Fruit fly (Drosophila melanogaster) whole organism, pupa: Measurements from ENCODE around the gene mGluR.
A peak's percentile ranks its signal among the peaks of the same experiment; 100 is the strongest.

Source experiments
- CG10348 ChIP-seq: fragments of 200-800 bp; sonication (Bioruptor generic); IDR thresholded peaks from 2 replicates; pipeline ENCODE4 v1.3.6; 2022; ENCODE audit warnings: missing biosample characterization, missing genetic modification characterization
- CG12605 ChIP-seq: fragments of 200-800 bp; sonication (Bioruptor generic); IDR thresholded peaks from 2 replicates; pipeline ENCODE4 v1.3.6; 2022; ENCODE audit warnings: missing biosample characterization, missing genetic modification characterization
- CG13204 ChIP-seq: fragments of 200-800 bp; sonication (Bioruptor generic); optimal IDR thresholded peaks from 2 replicates; lab custom pipeline; 2018; ENCODE audit warnings: missing biosample characterization, mild to moderate bottlenecking, missing genetic modification characterization, moderate library complexity
- CG14655 ChIP-seq: fragments of 200-800 bp; sonication (Bioruptor generic); optimal IDR thresholded peaks from 3 replicates; lab custom pipeline; 2017; ENCODE audit warnings: mild to moderate bottlenecking, missing biosample characterization, missing genetic modification reagents, missing genetic modification characterization
- CG15710 ChIP-seq: fragments of 200-800 bp; sonication (Bioruptor generic); optimal IDR thresholded peaks from 2 replicates; lab custom pipeline; 2018; ENCODE audit warnings: missing biosample characterization, mild to moderate bottlenecking, missing genetic modification characterization, moderate library complexity
- CG17806 ChIP-seq: fragments of 200-800 bp; sonication (Bioruptor generic); optimal IDR thresholded peaks from 2 replicates; lab custom pipeline; 2018; ENCODE audit warnings: missing biosample characterization, mild to moderate bottlenecking, missing genetic modification characterization, moderate library complexity
- CG32121 ChIP-seq: fragments of 200-800 bp; sonication (Bioruptor generic); IDR thresholded peaks from 2 replicates; pipeline ENCODE4 v1.3.6; 2022; ENCODE audit warnings: missing biosample characterization, missing genetic modification characterization
- CG34367 ChIP-seq: fragments of 200-800 bp; sonication (Bioruptor generic); optimal IDR thresholded peaks from 2 replicates; lab custom pipeline; 2018; ENCODE audit warnings: missing biosample characterization, mild to moderate bottlenecking, missing genetic modification characterization
- CG4496 ChIP-seq: fragments of 200-800 bp; sonication (Bioruptor generic); IDR thresholded peaks from 3 replicates; pipeline ENCODE4 v1.3.6; 2022; ENCODE audit warnings: missing biosample characterization, missing genetic modification characterization
- CG8301 ChIP-seq: fragments of 200-800 bp; sonication (Bioruptor generic); optimal IDR thresholded peaks from 2 replicates; lab custom pipeline; 2018; ENCODE audit warnings: missing biosample characterization, mild to moderate bottlenecking, missing genetic modification characterization
- CG9948 ChIP-seq: fragments of 200-800 bp; sonication (Bioruptor generic); optimal IDR thresholded peaks from 2 replicates; lab custom pipeline; 2018; ENCODE audit warnings: missing biosample characterization, mild to moderate bottlenecking, missing genetic modification characterization, moderate library complexity
- D1 ChIP-seq: fragments of 200-800 bp; sonication (Bioruptor generic); optimal IDR thresholded peaks from 2 replicates; lab custom pipeline; 2018; ENCODE audit warnings: missing biosample characterization, mild to moderate bottlenecking, missing genetic modification characterization, moderate library complexity
- EcR ChIP-seq: fragments of 200-800 bp; sonication (Bioruptor generic); optimal IDR thresholded peaks from 3 replicates; lab custom pipeline; 2019; ENCODE audit warnings: missing biosample characterization, missing genetic modification characterization, mild to moderate bottlenecking, moderate library complexity, missing genetic modification reagents
- Ets98B ChIP-seq: fragments of 200-800 bp; sonication (Bioruptor generic); IDR thresholded peaks from 2 replicates; pipeline ENCODE4 v1.3.6; 2022; ENCODE audit warnings: missing biosample characterization, missing genetic modification characterization
- Pif1A ChIP-seq: fragments of 200-800 bp; sonication (Bioruptor generic); optimal IDR thresholded peaks from 3 replicates; lab custom pipeline; 2016; ENCODE audit warnings: missing biosample characterization, missing genetic modification characterization
- Pif1B ChIP-seq: fragments of 200-800 bp; sonication (Bioruptor generic); optimal IDR thresholded peaks from 3 replicates; lab custom pipeline; 2016; ENCODE audit warnings: missing biosample characterization, missing genetic modification characterization
- Snoo ChIP-seq: fragments of 200-800 bp; sonication (Bioruptor generic); optimal IDR thresholded peaks from 3 replicates; lab custom pipeline; 2017; ENCODE audit warnings: missing biosample characterization, mild to moderate bottlenecking, missing genetic modification characterization, inconsistent platforms
- fd96Ca ChIP-seq: fragments of 200-800 bp; sonication (Bioruptor generic); IDR thresholded peaks from 3 replicates; pipeline ENCODE4 v1.3.6; 2022; ENCODE audit warnings: missing biosample characterization, missing genetic modification characterization
- gl ChIP-seq: fragments of 200-800 bp; sonication (Bioruptor generic); optimal IDR thresholded peaks from 2 replicates; lab custom pipeline; 2018; ENCODE audit warnings: missing biosample characterization, mild to moderate bottlenecking, missing genetic modification characterization
- rn ChIP-seq: fragments of 200-800 bp; sonication (Bioruptor generic); IDR thresholded peaks from 2 replicates; pipeline ENCODE4 v1.3.6; 2022; ENCODE audit warnings: missing biosample characterization, missing genetic modification characterization

mGluR gene

dm6 chr4:978439-978911 is 41.9 kb downstream of the mGluR start, which contains the start of gene fuss:
Gene fuss, minus strand, starts transcription at chr4:978489.
- TF ChIP-seq CG15710 = no peak
- TF ChIP-seq CG9948 = no peak
- TF ChIP-seq rn (GFP tag; lab: Robert Waterston, UW) = no peak
- no peak for TF ChIP-seq EcR
- TF ChIP-seq Pif1B (GFP tag; lab: Kevin White, UChicago) = no peak
- TF ChIP-seq gl (tag; lab: Kevin White, UChicago) = no peak
- TF ChIP-seq CG10348 (GFP tag; lab: Robert Waterston, UW) = no peak
- no peak for TF ChIP-seq D1 (tag; lab: Kevin White, UChicago)
- TF ChIP-seq CG12605 (GFP tag; lab: Robert Waterston, UW) = no peak
- TF ChIP-seq fd96Ca (GFP tag; lab: Robert Waterston, UW) = no peak
- no peak for TF ChIP-seq CG14655
- no peak for TF ChIP-seq CG13204 (GFP tag; lab: Kevin White, UChicago)
- no peak for TF ChIP-seq CG34367 (tag; lab: Kevin White, UChicago)
- no peak for TF ChIP-seq Snoo (tag; lab: Kevin White, UChicago)
- no peak for TF ChIP-seq Ets98B (GFP tag; lab: Robert Waterston, UW)

- TF ChIP-seq CG12605 (GFP tag; lab: Robert Waterston, UW) = no peak
- TF ChIP-seq Pif1A (GFP tag; lab: Kevin White, UChicago) = peak; percentile 25
Observed at dm6 chr4:979634-980474, 43.2 kb downstream of the mGluR start.

- TF ChIP-seq D1 (tag; lab: Kevin White, UChicago) (peak; percentile 53), CG15710 (no peak)
Observed at dm6 chr4:980475-980856, 43.8 kb downstream of the mGluR start.

- no peak for TF ChIP-seq CG32121
- no peak for TF ChIP-seq CG4496 (GFP tag; lab: Robert Waterston, UW)
- TF ChIP-seq Snoo (tag; lab: Kevin White, UChicago) = no peak
- no peak for TF ChIP-seq CG8301 (tag; lab: Kevin White, UChicago)
- TF ChIP-seq Pif1B (GFP tag; lab: Kevin White, UChicago) = no peak
Observed at dm6 chr4:981157-981556, 44.5 kb downstream of the mGluR start.

dm6 chr4:982791-983407 is 46.3 kb downstream of the mGluR start:
- TF ChIP-seq CG13204 (GFP tag; lab: Kevin White, UChicago) (no peak), Pif1A (GFP tag; lab: Kevin White, UChicago) (peak; percentile 14)

- TF ChIP-seq CG9948 = no peak
- no peak for TF ChIP-seq fd96Ca (GFP tag; lab: Robert Waterston, UW)
- no peak for TF ChIP-seq CG10348 (GFP tag; lab: Robert Waterston, UW)
- TF ChIP-seq CG8301 (tag; lab: Kevin White, UChicago) = no peak
- no peak for TF ChIP-seq CG12605 (GFP tag; lab: Robert Waterston, UW)
Observed at dm6 chr4:984755-985154, 48.1 kb downstream of the mGluR start.

- TF ChIP-seq CG8301 (tag; lab: Kevin White, UChicago) (no peak), CG32121 (no peak), rn (GFP tag; lab: Robert Waterston, UW) (no peak), CG13204 (GFP tag; lab: Kevin White, UChicago) (no peak), Ets98B (GFP tag; lab: Robert Waterston, UW) (no peak), CG12605 (GFP tag; lab: Robert Waterston, UW) (no peak), CG17806 (tag; lab: Kevin White, UChicago) (no peak), Snoo (tag; lab: Kevin White, UChicago) (no peak), CG9948 (no peak), gl (tag; lab: Kevin White, UChicago) (no peak), Pif1B (GFP tag; lab: Kevin White, UChicago) (no peak)
- TF ChIP-seq, all 21 proteins: peak for 0
Observed at dm6 chr4:988379-988778, 51.8 kb downstream of the mGluR start.
